Fruit fly (Drosophila melanogaster): ENCODE results near the gene crb.

The crb gene

dm6 chr3R:24294784-24295555 is at the start of gene crb (continued):
- peak; percentile 44 for TF ChIP-seq CG18599 (GFP tag; optimal IDR thresholded peaks at IDR 0.05)
- TF ChIP-seq fd64A (GFP tag; optimal IDR thresholded peaks at IDR 0.05), result no peak
- TF ChIP-seq Fer1 (GFP tag; optimal IDR thresholded peaks at IDR 0.05), result peak; percentile 58
- no peak for TF ChIP-seq CG6254 (GFP tag; optimal IDR thresholded peaks at IDR 0.05)
- peak; percentile 71 for TF ChIP-seq CG9797 (GFP tag; optimal IDR thresholded peaks at IDR 0.05)
- TF ChIP-seq Ada2b (GFP tag; IDR thresholded peaks at IDR 0.05), result peak; percentile 42; the same call in 1 of the 2 replicates
- TF ChIP-seq ranshi (GFP tag; IDR thresholded peaks at IDR 0.05), result peak; percentile 59; the same call in 1 of the 2 replicates
- peak; percentile 36 for TF ChIP-seq pho (GFP tag; optimal IDR thresholded peaks at IDR 0.05)
- TF ChIP-seq gem (tag; optimal IDR thresholded peaks at IDR 0.05), result peak; percentile 63
- TF ChIP-seq cato (GFP tag; optimal IDR thresholded peaks at IDR 0.05; ENCODE audit: borderline replicate concordance), result no peak
- peak; percentile 0 for TF ChIP-seq CG10654 (GFP tag; optimal IDR thresholded peaks at IDR 0.05)
- peak; percentile 54; the same call in 1 of the 2 replicates for TF ChIP-seq Adf1 (GFP tag; IDR thresholded peaks at IDR 0.05)
- TF ChIP-seq CG13123 (GFP tag; optimal IDR thresholded peaks at IDR 0.05), result peak; percentile 61
- TF ChIP-seq CG1603 (tag; optimal IDR thresholded peaks at IDR 0.05), result peak; percentile 83
- TF ChIP-seq CG17912 (GFP tag; optimal IDR thresholded peaks at IDR 0.05), result peak; percentile 57
- TF ChIP-seq CG11247 (GFP tag; IDR thresholded peaks at IDR 0.05), result peak; percentile 39; the same call in 1 of the 2 replicates
- no peak for TF ChIP-seq seq (GFP tag; IDR thresholded peaks at IDR 0.05)
- peak; percentile 61 for TF ChIP-seq CG12391 (tag; optimal IDR thresholded peaks at IDR 0.05)
- peak; percentile 45 for TF ChIP-seq gsb-n (tag; optimal IDR thresholded peaks at IDR 0.05)
- TF ChIP-seq CG3281 (GFP tag; optimal IDR thresholded peaks at IDR 0.05), result peak; percentile 43
- TF ChIP-seq CG16813 (GFP tag; IDR thresholded peaks at IDR 0.05; ENCODE audit: partially characterized antibody), result peak; percentile 51
- peak; percentile 20 for TF ChIP-seq CG6813 (GFP tag; optimal IDR thresholded peaks at IDR 0.05)
- TF ChIP-seq usp (GFP tag; optimal IDR thresholded peaks at IDR 0.05), result no peak
- no peak for TF ChIP-seq wor (GFP tag; IDR thresholded peaks at IDR 0.05)
- no peak for TF ChIP-seq tll (GFP tag; optimal IDR thresholded peaks at IDR 0.05)
- TF ChIP-seq ham (GFP tag; IDR thresholded peaks at IDR 0.05), result no peak
- TF ChIP-seq CG30403 (GFP tag; optimal IDR thresholded peaks at IDR 0.05), result peak; percentile 54
- peak; percentile 14 for TF ChIP-seq zf30C (GFP tag; optimal IDR thresholded peaks at IDR 0.05)
- 0 out of 2 replicates have a peak, but pooled peaks have one; percentile 30 for TF ChIP-seq Drgx (GFP tag; IDR thresholded peaks at IDR 0.05)
- TF ChIP-seq CG15601 (tag; optimal IDR thresholded peaks at IDR 0.05), result peak; percentile 40
- peak; percentile 38; the same call in 1 of the 3 replicates for TF ChIP-seq CG14860 (GFP tag; IDR thresholded peaks at IDR 0.05; ENCODE audit: partially characterized antibody)
- TF ChIP-seq CG2678 (tag; optimal IDR thresholded peaks at IDR 0.05), result peak; percentile 54
- peak; percentile 1 for TF ChIP-seq kay (GFP tag; optimal IDR thresholded peaks at IDR 0.05)
- TF ChIP-seq nom (GFP tag; optimal IDR thresholded peaks at IDR 0.05), result peak; percentile 31
- peak; percentile 43 for TF ChIP-seq Max (GFP tag; optimal IDR thresholded peaks at IDR 0.05)
- peak; percentile 64 for TF ChIP-seq slbo (GFP tag; IDR thresholded peaks at IDR 0.05)
- peak; percentile 66 for TF ChIP-seq MBD-R2 (GFP tag; IDR thresholded peaks at IDR 0.05)
- no peak for TF ChIP-seq CG9817 (tag; optimal IDR thresholded peaks at IDR 0.05)
- TF ChIP-seq CG2202 (tag; optimal IDR thresholded peaks at IDR 0.05), result peak; percentile 22
- TF ChIP-seq CG9876 (GFP tag; optimal IDR thresholded peaks at IDR 0.05), result no peak
- no peak for TF ChIP-seq pfk (GFP tag; optimal IDR thresholded peaks at IDR 0.05)
- TF ChIP-seq slp2 (GFP tag; optimal IDR thresholded peaks at IDR 0.05), result no peak
- peak; percentile 18 for TF ChIP-seq CG9609 (GFP tag; optimal IDR thresholded peaks at IDR 0.05)
- TF ChIP-seq Aef1 (GFP tag; IDR thresholded peaks at IDR 0.05), result no peak
- TF ChIP-seq gcm2 (GFP tag; optimal IDR thresholded peaks at IDR 0.05), result peak; percentile 17
- TF ChIP-seq en (GFP tag; optimal IDR thresholded peaks at IDR 0.05), result no peak
- peak; percentile 11 for TF ChIP-seq CG1602 (GFP tag; optimal IDR thresholded peaks at IDR 0.05)
- TF ChIP-seq CG17829 (tag; optimal IDR thresholded peaks at IDR 0.05), result peak; percentile 59
- no peak for TF ChIP-seq Hmx (GFP tag; optimal IDR thresholded peaks at IDR 0.05)

Measured in whole organism, embryonic.